Fruit fly (Drosophila melanogaster) whole organism, wandering third instar larva: Measurements from ENCODE around the gene jhamt.

ENCODE experiments used
- Abd-B ChIP-seq: fragments of >200 bp; optimal IDR thresholded peaks from 2 replicates; lab custom pipeline; 2017; ENCODE audit warnings: missing biosample characterization, missing genetic modification characterization
- CG32264 ChIP-seq: fragments of 200-800 bp; sonication (Bioruptor generic); optimal IDR thresholded peaks from 2 replicates; lab custom pipeline; 2016; ENCODE audit warnings: missing biosample characterization, missing genetic modification characterization
- CG9705 ChIP-seq: fragments of 200-800 bp; sonication (Bioruptor generic); optimal IDR thresholded peaks from 2 replicates; lab custom pipeline; 2018; ENCODE audit warnings: missing biosample characterization, mild to moderate bottlenecking, missing genetic modification characterization
- CrebA ChIP-seq: fragments of 200-800 bp; sonication (Bioruptor generic); optimal IDR thresholded peaks from 2 replicates; lab custom pipeline; 2016; ENCODE audit warnings: missing biosample characterization, mild to moderate bottlenecking, missing genetic modification characterization, borderline replicate concordance
- Dfd ChIP-seq: fragments of >200 bp; optimal IDR thresholded peaks from 2 replicates; lab custom pipeline; 2017; ENCODE audit warnings: missing biosample characterization, missing genetic modification characterization
- Dif ChIP-seq: fragments of 200-275, 200-300 bp; sonication (Bioruptor generic); optimal IDR thresholded peaks from 2 replicates; lab custom pipeline; 2018; ENCODE audit warnings: missing biosample characterization, missing genetic modification characterization; ENCODE audit not compliant: partially characterized antibody
- GATAd ChIP-seq: sonication (Bioruptor generic); optimal IDR thresholded peaks from 2 replicates; lab custom pipeline; 2016; ENCODE audit warnings: missing biosample characterization, missing genetic modification characterization
- HLH106 ChIP-seq: fragments of 200-800 bp; optimal IDR thresholded peaks from 3 replicates; lab custom pipeline; 2019; ENCODE audit warnings: missing biosample characterization, mild to moderate bottlenecking, missing genetic modification characterization, moderate library complexity
- Hnf4 ChIP-seq: fragments of 200-800 bp; sonication (Bioruptor generic); optimal IDR thresholded peaks from 2 replicates; lab custom pipeline; 2016; ENCODE audit warnings: missing biosample characterization, mild to moderate bottlenecking, missing genetic modification characterization
- Hr78 ChIP-seq: fragments of >200 bp; optimal IDR thresholded peaks from 2 replicates; lab custom pipeline; 2017; ENCODE audit warnings: missing biosample characterization, missing genetic modification characterization
- Hr83 ChIP-seq: fragments of 200-300 bp; sonication (Bioruptor generic); optimal IDR thresholded peaks from 2 replicates; lab custom pipeline; 2016; ENCODE audit warnings: missing biosample characterization, mild to moderate bottlenecking, missing genetic modification characterization, moderate library complexity; ENCODE audit not compliant: poor library complexity, severe bottlenecking
- Jra ChIP-seq: sonication (Bioruptor generic); optimal IDR thresholded peaks from 2 replicates; lab custom pipeline; 2016; ENCODE audit warnings: missing biosample characterization, missing genetic modification characterization
- Mio ChIP-seq: sonication (Bioruptor generic); optimal IDR thresholded peaks from 2 replicates; lab custom pipeline; 2016; ENCODE audit warnings: missing biosample characterization, missing genetic modification characterization
- Myc ChIP-seq: fragments of >200 bp; optimal IDR thresholded peaks from 2 replicates; lab custom pipeline; 2017
- N ChIP-seq: fragments of >200 bp; optimal IDR thresholded peaks from 2 replicates; lab custom pipeline; 2018; ENCODE audit warnings: missing biosample characterization, missing external identifiers, missing genetic modification characterization
- OdsH ChIP-seq: fragments of 200-800 bp; sonication (Bioruptor generic); optimal IDR thresholded peaks from 2 replicates; lab custom pipeline; 2016; ENCODE audit warnings: missing biosample characterization, mild to moderate bottlenecking, missing genetic modification characterization
- Rel ChIP-seq, 2 experiments: fragments of 200-800 bp; sonication (Bioruptor generic) in 1 of 2; optimal IDR thresholded peaks; 2 replicates in 1 of 2; 3 replicates in 1 of 2; lab custom pipeline; 2016 to 2019; ENCODE audit warnings: mild to moderate bottlenecking in 2 of 2, missing biosample characterization in 2 of 2, missing genetic modification characterization in 2 of 2, moderate library complexity in 1 of 2
- Sp1 ChIP-seq: fragments of 200-800 bp; sonication (Bioruptor generic); optimal IDR thresholded peaks from 3 replicates; lab custom pipeline; 2019; ENCODE audit warnings: missing biosample characterization, mild to moderate bottlenecking, missing genetic modification characterization, moderate library complexity
- Vsx2 ChIP-seq: fragments of 200-300, 225-300 bp; sonication (Bioruptor generic); optimal IDR thresholded peaks from 2 replicates; lab custom pipeline; 2018; ENCODE audit warnings: missing biosample characterization, missing genetic modification characterization; ENCODE audit not compliant: partially characterized antibody
- br ChIP-seq: fragments of 200-800 bp; sonication (Bioruptor generic); optimal IDR thresholded peaks from 2 replicates; lab custom pipeline; 2016; ENCODE audit warnings: missing biosample characterization, missing genetic modification characterization
- brk ChIP-seq: fragments of 200-800 bp; sonication (Bioruptor generic); optimal IDR thresholded peaks from 2 replicates; lab custom pipeline; 2016; ENCODE audit warnings: missing biosample characterization, mild to moderate bottlenecking, missing genetic modification characterization
- dl ChIP-seq, 2 experiments: fragments of 175-275, 200-275 bp in 1 of 2; fragments of 200-275 bp in 1 of 2; sonication (Bioruptor generic); optimal IDR thresholded peaks; lab custom pipeline; 2018; ENCODE audit warnings: mild to moderate bottlenecking in 2 of 2, missing biosample characterization in 2 of 2, missing genetic modification characterization in 2 of 2, moderate library complexity in 2 of 2; ENCODE audit not compliant: partially characterized antibody in 2 of 2, insufficient read depth in 1 of 2
- dmrt93B ChIP-seq: fragments of 200-800 bp; sonication (Bioruptor generic); optimal IDR thresholded peaks from 2 replicates; lab custom pipeline; 2018; ENCODE audit warnings: missing biosample characterization, mild to moderate bottlenecking, missing genetic modification characterization
- dsf ChIP-seq: sonication (Bioruptor generic); optimal IDR thresholded peaks from 2 replicates; lab custom pipeline; 2016; ENCODE audit warnings: missing biosample characterization, missing genetic modification characterization, borderline replicate concordance
- ey ChIP-seq: fragments of 200-800 bp; sonication (Bioruptor generic); optimal IDR thresholded peaks from 2 replicates; lab custom pipeline; 2016; ENCODE audit warnings: missing biosample characterization, missing genetic modification characterization
- foxo ChIP-seq, 2 experiments: fragments of 200-800 bp; sonication (Bioruptor generic); optimal IDR thresholded peaks; 2 replicates in 1 of 2; 3 replicates in 1 of 2; lab custom pipeline; 2016 to 2017; ENCODE audit warnings: missing biosample characterization in 2 of 2, missing genetic modification characterization in 2 of 2
- fru ChIP-seq: fragments of 200-800 bp; sonication (Bioruptor generic); optimal IDR thresholded peaks from 3 replicates; lab custom pipeline; 2016; ENCODE audit warnings: missing biosample characterization, mild to moderate bottlenecking, missing genetic modification characterization
- h ChIP-seq: fragments of 200-800 bp; sonication (Bioruptor generic); optimal IDR thresholded peaks from 3 replicates; lab custom pipeline; 2016; ENCODE audit warnings: missing biosample characterization, mild to moderate bottlenecking, missing genetic modification characterization
- jim ChIP-seq: fragments of 175-275, 200-325 bp; sonication (Bioruptor generic); optimal IDR thresholded peaks from 2 replicates; lab custom pipeline; 2016; ENCODE audit warnings: missing biosample characterization, mild to moderate bottlenecking, missing genetic modification characterization
- lola ChIP-seq: fragments of >200 bp; optimal IDR thresholded peaks from 2 replicates; lab custom pipeline; 2017; ENCODE audit warnings: missing biosample characterization, missing genetic modification characterization
- pan ChIP-seq: fragments of >200 bp; optimal IDR thresholded peaks from 2 replicates; lab custom pipeline; 2017
- psq ChIP-seq: fragments of 200-800 bp; sonication (Bioruptor generic); optimal IDR thresholded peaks from 3 replicates; lab custom pipeline; 2017; ENCODE audit warnings: missing biosample characterization, mild to moderate bottlenecking, missing genetic modification characterization, moderate library complexity
- rgr ChIP-seq: fragments of 200-800 bp; sonication (Bioruptor generic); optimal IDR thresholded peaks from 3 replicates; lab custom pipeline; 2016; ENCODE audit warnings: missing biosample characterization, mild to moderate bottlenecking, missing genetic modification characterization
- sage ChIP-seq: fragments of 200-800 bp; sonication (Bioruptor generic); optimal IDR thresholded peaks from 2 replicates; lab custom pipeline; 2016; ENCODE audit warnings: missing biosample characterization, mild to moderate bottlenecking, missing genetic modification characterization
- sv ChIP-seq: fragments of 200-800 bp; sonication (Bioruptor generic); optimal IDR thresholded peaks from 3 replicates; lab custom pipeline; 2016; ENCODE audit warnings: missing biosample characterization, missing genetic modification characterization
- tai ChIP-seq: sonication (Bioruptor generic); optimal IDR thresholded peaks from 2 replicates; lab custom pipeline; 2016; ENCODE audit warnings: missing biosample characterization, missing genetic modification characterization
- usp ChIP-seq: fragments of >200 bp; optimal IDR thresholded peaks from 2 replicates; lab custom pipeline; 2017; ENCODE audit warnings: missing biosample characterization, missing genetic modification characterization
- woc ChIP-seq: sonication (Bioruptor generic); optimal IDR thresholded peaks from 2 replicates; lab custom pipeline; 2016; ENCODE audit warnings: missing biosample characterization, mild to moderate bottlenecking, missing genetic modification characterization

Gene jhamt

DNA sequence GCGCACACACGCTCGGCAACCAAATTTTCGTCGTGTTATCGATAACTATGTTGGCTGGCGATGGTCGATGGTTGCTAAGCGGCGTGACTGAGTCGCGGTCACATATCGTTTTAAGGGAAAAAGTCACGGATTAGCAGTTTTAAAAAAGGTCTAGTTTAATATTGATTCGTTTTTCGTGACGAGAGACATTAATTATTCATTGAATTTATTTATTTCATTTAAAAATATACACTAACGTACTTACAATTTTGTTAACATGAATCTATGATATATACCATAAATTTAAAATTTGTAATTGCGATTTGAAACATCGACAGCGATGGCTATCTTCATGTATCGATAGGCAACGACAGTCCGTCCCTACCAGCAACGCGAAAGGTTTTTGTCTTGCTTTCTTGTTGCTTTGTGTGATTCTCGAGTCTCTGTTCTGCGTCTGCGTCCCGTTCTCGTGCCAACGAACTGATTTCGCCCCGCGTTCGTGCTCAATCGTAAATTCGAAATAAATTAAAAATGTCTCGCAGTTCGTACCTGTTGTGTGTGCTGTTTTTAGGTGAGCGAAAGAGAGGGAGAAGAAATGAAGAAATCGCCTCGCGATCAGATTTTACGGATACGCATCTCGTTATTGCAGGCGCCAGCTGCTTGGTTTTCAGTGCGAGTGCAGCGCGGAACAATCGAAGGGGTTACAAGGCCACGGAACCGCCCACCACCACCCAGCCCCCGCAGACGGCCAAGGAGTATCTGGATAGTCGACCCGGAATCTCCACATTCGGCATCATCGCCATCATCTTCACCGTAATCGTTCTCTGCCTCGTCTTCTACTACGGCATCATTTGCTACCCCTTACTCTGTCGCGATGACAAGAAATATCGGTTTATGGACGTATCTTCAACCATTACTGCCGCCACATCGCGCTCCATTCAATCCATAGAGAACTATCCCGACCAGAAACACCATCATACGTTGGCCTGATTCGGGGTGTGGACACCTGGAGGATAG lies 12.8 kb upstream of the jhamt start, which contains the start of the genes Hyls1, chif and CG4455:
Gene Hyls1, minus strand, starts transcription at position 44 of the 996 bp plus-strand sequence.
Gene chif, minus strand, starts transcription at position 44 of the 996 bp plus-strand sequence.
Gene CG4455, plus strand, starts transcription at position 350 of the 996 bp plus-strand sequence.
- TF ChIP-seq Hr78 (GFP tag; lab: Kevin White, UChicago) (no peak), Vsx2 (GFP tag; lab: Kevin White, UChicago) (no peak), brk (GFP tag; lab: Kevin White, UChicago) (peak; percentile 75), fru (GFP tag; lab: Kevin White, UChicago) (peak; percentile 1), Rel (GFP tag; optimal IDR thresholded peaks at IDR 0.05; lab: Kevin White, UChicago) (no peak), Rel (tag; optimal IDR thresholded peaks at IDR 0.05; lab: Kevin White, UChicago) (peak; percentile 71), OdsH (GFP tag; lab: Kevin White, UChicago) (peak; percentile 40), ey (GFP tag; lab: Kevin White, UChicago) (no peak), pan (lab: Kevin White, UChicago) (no peak), Myc (lab: Kevin White, UChicago) (no peak), usp (GFP tag; lab: Kevin White, UChicago) (no peak), GATAd (no peak), br (GFP tag; lab: Kevin White, UChicago) (no peak), woc (GFP tag; lab: Kevin White, UChicago) (peak; percentile 40), dl (GFP tag; optimal IDR thresholded peaks at IDR 0.05; lab: Kevin White, UChicago; ENCODE audit: insufficient read depth in 1 of 2, partially characterized antibody in 2 of 2) (no peak), Jra (GFP tag; lab: Kevin White, UChicago) (no peak), dsf (no peak), lola (GFP tag; lab: Kevin White, UChicago) (no peak), N (GFP tag; lab: Kevin White, UChicago) (no peak), HLH106 (peak; percentile 69), jim (GFP tag; lab: Kevin White, UChicago) (no peak), CG9705 (GFP tag; lab: Kevin White, UChicago) (peak; percentile 44), Hr83 (GFP tag; lab: Kevin White, UChicago) (peak; percentile 28), h (GFP tag; lab: Kevin White, UChicago) (peak; percentile 36), psq (GFP tag; lab: Kevin White, UChicago) (peak; percentile 85), CrebA (GFP tag; lab: Kevin White, UChicago) (no peak), CG32264 (GFP tag; lab: Kevin White, UChicago) (no peak), Hnf4 (GFP tag; lab: Kevin White, UChicago) (peak; percentile 53), rgr (GFP tag; lab: Kevin White, UChicago) (peak; percentile 47), Sp1 (peak; percentile 58), foxo (GFP tag; optimal IDR thresholded peaks at IDR 0.05; lab: Kevin White, UChicago) (peak in 1 of 2 experiments; percentile 55), Mio (GFP tag; lab: Kevin White, UChicago) (no peak), Abd-B (GFP tag; lab: Kevin White, UChicago) (no peak), Dfd (GFP tag; lab: Kevin White, UChicago) (no peak), dmrt93B (GFP tag; lab: Kevin White, UChicago) (peak; percentile 37), sage (GFP tag; lab: Kevin White, UChicago) (peak; percentile 46), Dif (GFP tag; lab: Kevin White, UChicago) (no peak), tai (GFP tag; lab: Kevin White, UChicago) (peak; percentile 62), sv (peak; percentile 13)
